Fruit fly (Drosophila melanogaster): ENCODE measurements around the gene CG5645.

DNA sequence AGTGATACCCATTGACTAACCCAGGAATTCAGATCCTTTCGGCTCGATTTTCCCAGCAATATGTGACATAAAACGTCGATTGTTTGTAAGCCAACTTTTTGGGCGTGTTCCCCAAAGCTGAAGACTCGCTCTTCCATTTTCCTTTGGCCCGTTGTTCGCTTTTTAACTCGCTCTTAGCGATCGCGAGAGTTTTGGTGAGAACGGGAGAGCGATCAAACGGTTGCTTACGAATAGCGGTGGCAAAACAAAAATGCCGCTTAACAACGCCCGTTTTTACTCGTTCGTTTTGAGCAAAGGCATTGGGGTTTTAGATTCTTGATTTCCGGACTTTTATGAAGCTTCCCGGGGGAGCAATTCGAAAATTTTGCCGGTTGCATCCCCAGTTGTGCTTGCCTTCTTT, 10.5 kb upstream of the CG5645 start:
- no peak for TF ChIP-seq Crg-1 (GFP tag; optimal IDR thresholded peaks at IDR 0.05)
- TF ChIP-seq CG12768 (GFP tag; optimal IDR thresholded peaks at IDR 0.05): no peak
- TF ChIP-seq kay (GFP tag; ENCODE audit: borderline replicate concordance): no peak
